Fruit fly (Drosophila melanogaster) whole organism, embryonic: Measurements from ENCODE around the gene CG2187.

Experiments
- Adf1 ChIP-seq: fragments of 200-800 bp; sonication (Bioruptor generic); IDR thresholded peaks from 2 replicates; pipeline ENCODE4 v1.3.6; 2022; ENCODE audit warnings: missing biosample characterization, missing genetic modification characterization
- CG10366 ChIP-seq: fragments of 200-800 bp; sonication (Bioruptor generic); IDR thresholded peaks from 2 replicates; pipeline ENCODE4 v1.3.6; 2022; ENCODE audit warnings: missing biosample characterization, missing genetic modification characterization
- CG10543 ChIP-seq: fragments of 200-800 bp; sonication (Bioruptor generic); optimal IDR thresholded peaks from 3 replicates; lab custom pipeline; 2017; ENCODE audit warnings: missing biosample characterization, mild to moderate bottlenecking, missing genetic modification characterization, moderate library complexity
- CG11723 ChIP-seq: fragments of 200-800 bp; sonication (Bioruptor generic); optimal IDR thresholded peaks from 2 replicates; lab custom pipeline; 2017; ENCODE audit warnings: missing biosample characterization, mild to moderate bottlenecking, missing genetic modification characterization
- CG12219 ChIP-seq: fragments of 200-800 bp; sonication (Bioruptor generic); optimal IDR thresholded peaks from 3 replicates; lab custom pipeline; 2018; ENCODE audit warnings: missing biosample characterization, mild to moderate bottlenecking, missing genetic modification characterization
- CG12769 ChIP-seq: fragments of 200-800 bp; sonication (Bioruptor generic); optimal IDR thresholded peaks from 2 replicates; lab custom pipeline; 2019; ENCODE audit warnings: missing biosample characterization, mild to moderate bottlenecking, missing genetic modification characterization, moderate library complexity
- CG13894 ChIP-seq: fragments of 200-800 bp; sonication (Bioruptor generic); optimal IDR thresholded peaks from 3 replicates; lab custom pipeline; 2018; ENCODE audit warnings: missing biosample characterization, mild to moderate bottlenecking, missing genetic modification characterization, moderate library complexity
- CG14441 ChIP-seq: fragments of 200-800 bp; sonication (Bioruptor generic); IDR thresholded peaks from 2 replicates; pipeline ENCODE4 v1.3.6; 2022; ENCODE audit warnings: missing biosample characterization, missing genetic modification characterization
- CG2120 ChIP-seq: fragments of 200-800 bp; sonication (Bioruptor generic); optimal IDR thresholded peaks from 3 replicates; lab custom pipeline; 2016; ENCODE audit warnings: missing biosample characterization, missing genetic modification characterization
- CG6791 ChIP-seq: fragments of 200-800 bp; sonication (Bioruptor generic); IDR thresholded peaks from 3 replicates; pipeline ENCODE4 v1.3.6; 2022; ENCODE audit warnings: missing biosample characterization, missing genetic modification characterization; ENCODE audit not compliant: partially characterized antibody
- CG8290 ChIP-seq, 3 experiments: fragments of 200-800 bp; sonication (Bioruptor generic); optimal IDR thresholded peaks; 2 replicates each; lab custom pipeline; 2016 to 2019; ENCODE audit warnings: missing biosample characterization in 3 of 3, missing genetic modification characterization in 3 of 3, mild to moderate bottlenecking in 2 of 3, moderate library complexity in 1 of 3
- Deaf1 ChIP-seq: fragments of 200-800 bp; optimal IDR thresholded peaks from 3 replicates; lab custom pipeline; 2019; ENCODE audit warnings: missing biosample characterization, mild to moderate bottlenecking, missing genetic modification characterization, moderate library complexity
- Dek ChIP-seq: fragments of 200-800 bp; sonication (Bioruptor generic); optimal IDR thresholded peaks from 3 replicates; lab custom pipeline; 2019; ENCODE audit warnings: missing biosample characterization, mild to moderate bottlenecking, missing genetic modification characterization, moderate library complexity
- Ets65A ChIP-seq: fragments of 200-800 bp; sonication (Bioruptor generic); peaks from one replicate; lab custom pipeline; 2016; ENCODE audit warnings: missing biosample characterization, missing genetic modification characterization
- Kr ChIP-seq: fragments of 200-800 bp; sonication (Bioruptor generic); optimal IDR thresholded peaks from 2 replicates; lab custom pipeline; 2017; ENCODE audit warnings: missing biosample characterization, mild to moderate bottlenecking, missing genetic modification characterization
- Lim3 ChIP-seq: fragments of 200-800 bp; sonication (Bioruptor generic); IDR thresholded peaks from 2 replicates; pipeline ENCODE4 v1.3.6; 2022; ENCODE audit warnings: missing biosample characterization, missing genetic modification characterization
- Taf1 ChIP-seq: fragments of 200-800 bp; sonication (Bioruptor generic); IDR thresholded peaks from 2 replicates; pipeline ENCODE4 v1.3.6; 2022; ENCODE audit warnings: missing biosample characterization, missing genetic modification characterization
- cg ChIP-seq: fragments of 200-800 bp; sonication (Bioruptor generic); optimal IDR thresholded peaks from 3 replicates; lab custom pipeline; 2019; ENCODE audit warnings: missing biosample characterization, mild to moderate bottlenecking, missing genetic modification characterization, moderate library complexity
- chinmo ChIP-seq: fragments of 200-800 bp; sonication (Bioruptor generic); IDR thresholded peaks from 4 replicates; pipeline ENCODE4 v1.3.6; 2022; ENCODE audit warnings: missing biosample characterization, missing genetic modification characterization; ENCODE audit not compliant: partially characterized antibody
- crol ChIP-seq: fragments of 200-800 bp; sonication (Bioruptor generic); IDR thresholded peaks from 2 replicates; pipeline ENCODE4 v1.3.6; 2022; ENCODE audit warnings: missing biosample characterization, missing genetic modification characterization
- fd3F ChIP-seq: fragments of 200-800 bp; sonication (Bioruptor generic); optimal IDR thresholded peaks from 2 replicates; lab custom pipeline; 2018; ENCODE audit warnings: missing biosample characterization, mild to moderate bottlenecking, missing genetic modification characterization, moderate library complexity
- gcm ChIP-seq: fragments of 200-800 bp; sonication (Bioruptor generic); optimal IDR thresholded peaks from 2 replicates; lab custom pipeline; 2019; ENCODE audit warnings: missing biosample characterization, mild to moderate bottlenecking, missing genetic modification characterization, moderate library complexity
- insv ChIP-seq, 2 experiments: fragments of 200-800 bp; sonication (Bioruptor generic); optimal IDR thresholded peaks; 3 replicates each; lab custom pipeline; 2016 to 2018; ENCODE audit warnings: missing biosample characterization in 2 of 2, missing genetic modification characterization in 2 of 2
- inv ChIP-seq: fragments of 200-800 bp; sonication (Bioruptor generic); IDR thresholded peaks from 2 replicates; pipeline ENCODE4 v1.3.6; 2022; ENCODE audit warnings: missing biosample characterization, missing genetic modification characterization; ENCODE audit not compliant: partially characterized antibody
- ken ChIP-seq: fragments of 200-800 bp; sonication (Bioruptor generic); IDR thresholded peaks from 3 replicates; pipeline ENCODE4 v1.3.6; 2022; ENCODE audit warnings: missing biosample characterization, missing genetic modification characterization
- lov ChIP-seq, 2 experiments: fragments of 200-800 bp in 1 of 2; fragments of >200 bp in 1 of 2; sonication (Bioruptor generic) in 1 of 2; IDR thresholded peaks in 1 of 2; optimal IDR thresholded peaks in 1 of 2; 2 replicates in 1 of 2; 3 replicates in 1 of 2; pipeline versions ENCODE4 v1.3.6 to Lab custom; 2017 to 2022; ENCODE audit warnings: missing biosample characterization in 1 of 2, missing genetic modification characterization in 1 of 2
- nom ChIP-seq: fragments of 200-800 bp; sonication (Bioruptor generic); optimal IDR thresholded peaks from 2 replicates; lab custom pipeline; 2017; ENCODE audit warnings: missing biosample characterization, missing genetic modification characterization, mild to moderate bottlenecking, moderate library complexity, missing genetic modification reagents
- pfk ChIP-seq: fragments of 200-800 bp; sonication (Bioruptor generic); optimal IDR thresholded peaks from 2 replicates; lab custom pipeline; 2018; ENCODE audit warnings: missing biosample characterization, mild to moderate bottlenecking, missing genetic modification characterization, moderate library complexity
- repo ChIP-seq: fragments of 200-800 bp; sonication (Bioruptor generic); optimal IDR thresholded peaks from 2 replicates; lab custom pipeline; 2016; ENCODE audit warnings: missing biosample characterization, missing genetic modification characterization
- sens ChIP-seq: fragments of 200-800 bp; sonication (Bioruptor generic); peaks from one replicate; lab custom pipeline; 2016; ENCODE audit warnings: missing biosample characterization, missing genetic modification characterization
- slbo ChIP-seq: fragments of 200-800 bp; sonication (Bioruptor generic); IDR thresholded peaks from 2 replicates; pipeline ENCODE4 v1.3.6; 2022; ENCODE audit warnings: missing biosample characterization, missing genetic modification characterization
- sr ChIP-seq: fragments of 200-800 bp; sonication (Bioruptor generic); IDR thresholded peaks from 3 replicates; pipeline ENCODE4 v1.3.6; 2022; ENCODE audit warnings: missing biosample characterization, missing genetic modification characterization
- tna ChIP-seq: fragments of 200-800 bp; sonication (Bioruptor generic); IDR thresholded peaks from 2 replicates; pipeline ENCODE4 v1.3.6; 2022; ENCODE audit warnings: missing biosample characterization, missing genetic modification characterization; ENCODE audit not compliant: partially characterized antibody
- ttk ChIP-seq: fragments of 200-800 bp; sonication (Bioruptor generic); IDR thresholded peaks from 2 replicates; pipeline ENCODE4 v2.1.2; 2022; ENCODE audit warnings: missing biosample characterization, missing genetic modification characterization

Gene CG2187

DNA sequence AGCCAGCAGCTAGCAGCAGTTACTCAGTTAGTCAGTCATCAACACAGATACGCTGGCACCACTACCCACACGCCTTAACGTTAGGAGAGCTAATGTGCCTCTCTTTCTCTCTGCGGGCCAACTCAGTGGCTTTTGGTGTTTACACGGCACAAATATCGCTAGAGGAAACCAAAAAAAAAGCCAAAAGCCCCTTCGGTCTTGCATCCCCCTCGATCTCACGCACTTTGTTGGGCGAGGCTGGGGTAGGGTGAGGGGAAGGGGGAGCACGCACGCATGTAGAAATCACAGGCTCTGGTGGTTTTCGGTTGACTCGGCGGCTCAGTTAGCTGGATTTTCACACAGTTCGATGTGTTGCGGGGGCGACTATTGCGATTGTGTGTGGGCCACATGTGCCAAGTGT lies 36.5 kb downstream of the CG2187 start (continued):
- TF ChIP-seq Dek (tag; lab: Kevin White, UChicago): no peak

DNA sequence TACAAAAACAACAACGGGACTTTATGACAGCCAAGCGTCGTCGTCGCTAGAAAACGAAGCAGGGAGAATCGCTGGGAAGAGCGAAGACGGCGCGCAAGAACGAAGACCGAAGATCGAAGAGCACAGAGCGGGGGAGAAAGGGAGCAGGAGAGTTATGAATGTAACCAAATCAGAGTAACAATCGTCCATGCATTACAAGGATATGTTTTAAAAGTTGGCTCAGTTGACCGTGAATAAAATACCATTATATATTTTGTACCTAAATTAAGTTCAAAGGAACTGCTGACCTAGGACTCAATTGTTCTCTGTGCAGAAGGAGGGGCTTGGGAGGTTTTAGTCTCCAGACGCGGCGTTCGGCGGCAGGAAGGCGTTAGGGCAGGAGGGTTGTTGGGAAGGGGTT lies 37.0 kb downstream of the CG2187 start:
- no peak for TF ChIP-seq insv (GFP tag; optimal IDR thresholded peaks at IDR 0.05; lab: Kevin White, UChicago)
- TF ChIP-seq slbo (GFP tag; lab: Robert Waterston, UW): peak; percentile 5; the same call in 1 of the 2 replicates
- TF ChIP-seq CG6791: no peak
- peak; percentile 91 for TF ChIP-seq Ets65A (GFP tag; lab: Kevin White, UChicago)
- TF ChIP-seq CG2120: peak; percentile 21
- peak; percentile 32 for TF ChIP-seq sens (GFP tag; lab: Kevin White, UChicago)
- TF ChIP-seq CG11723 (GFP tag; lab: Kevin White, UChicago): no peak
- no peak for TF ChIP-seq Kr
- peak; percentile 52 for TF ChIP-seq Deaf1 (tag; lab: Kevin White, UChicago)
- TF ChIP-seq, all 482 proteins: peak for 5

DNA sequence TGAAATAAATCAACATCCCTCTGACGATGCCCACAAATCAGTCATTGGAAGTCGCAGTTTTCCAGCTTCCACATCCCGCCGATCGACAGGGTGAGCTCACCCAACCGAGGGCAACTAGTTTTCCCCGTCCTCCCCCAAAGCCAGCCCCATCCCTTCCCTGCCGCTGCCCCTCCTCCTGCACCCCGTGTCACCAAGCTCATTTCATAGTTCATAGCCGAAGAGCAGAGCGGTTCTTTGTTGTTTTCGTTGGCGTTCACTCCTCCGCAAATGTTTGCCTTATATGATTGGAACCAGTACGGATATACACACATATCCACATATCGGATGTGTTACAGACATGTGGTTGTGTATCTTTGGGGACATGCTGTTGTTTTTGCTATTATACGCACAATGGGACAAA lies 38.3 kb downstream of the CG2187 start:
- no peak for TF ChIP-seq pfk (GFP tag; lab: Kevin White, UChicago)
- no peak for TF ChIP-seq Taf1
- 0 out of 2 replicates have a peak, but pooled peaks have one; percentile 19 for TF ChIP-seq ttk (GFP tag; lab: Robert Waterston, UW)
- peak; percentile 81 for TF ChIP-seq crol (GFP tag; lab: Robert Waterston, UW)
- peak; percentile 33 for TF ChIP-seq CG13894 (tag; lab: Kevin White, UChicago)
- TF ChIP-seq cg (GFP tag; lab: Kevin White, UChicago): no peak
- TF ChIP-seq CG12769: peak; percentile 18
- TF ChIP-seq chinmo (GFP tag; lab: Robert Waterston, UW): 0 out of 4 replicates have a peak, but pooled peaks have one; percentile 24
- no peak for TF ChIP-seq Lim3 (GFP tag; lab: Robert Waterston, UW)
- peak; percentile 3 for TF ChIP-seq nom
- TF ChIP-seq CG10543 (GFP tag; lab: Kevin White, UChicago): peak; percentile 7
- TF ChIP-seq sr: peak; percentile 75
- TF ChIP-seq, all 482 proteins: peak for 8

DNA sequence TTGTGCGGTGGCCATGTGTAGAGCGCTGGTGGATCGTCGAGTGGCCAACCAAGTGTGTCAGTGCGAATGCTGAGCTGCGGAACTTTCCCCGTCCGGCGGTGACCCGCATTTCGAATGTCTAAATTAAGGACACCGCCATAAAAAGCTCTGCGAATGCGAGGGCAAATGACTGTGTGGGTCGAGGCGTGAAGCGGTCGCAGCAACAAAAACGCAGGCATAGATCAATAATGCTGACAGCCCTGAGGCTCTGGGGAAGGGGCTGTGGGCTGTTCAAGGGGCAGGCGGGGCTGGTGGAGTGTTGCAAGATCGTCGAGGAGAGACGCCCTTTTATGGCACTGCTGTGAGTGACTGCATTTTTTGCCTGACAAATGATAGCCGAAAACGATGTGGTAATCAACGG lies 38.9 kb downstream of the CG2187 start:
- TF ChIP-seq slbo (GFP tag; lab: Robert Waterston, UW) (0 out of 2 replicates have a peak, but pooled peaks have one; percentile 14), CG10366 (GFP tag; lab: Robert Waterston, UW) (0 out of 2 replicates have a peak, but pooled peaks have one; percentile 16), crol (GFP tag; lab: Robert Waterston, UW) (peak; percentile 54), inv (GFP tag; lab: Robert Waterston, UW) (no peak), CG14441 (GFP tag; lab: Robert Waterston, UW) (no peak), lov (optimal IDR thresholded peaks at IDR 0.05; lab: Kevin White, UChicago) (no peak), lov (GFP tag; IDR thresholded peaks at IDR 0.05; lab: Robert Waterston, UW) (0 out of 3 replicates have a peak, but pooled peaks have one; percentile 29), Adf1 (GFP tag; lab: Robert Waterston, UW) (no peak), sr (peak; percentile 75; the same call in 2 of the 3 replicates), gcm (GFP tag; lab: Kevin White, UChicago) (peak; percentile 41), ttk (GFP tag; lab: Robert Waterston, UW) (peak; percentile 30; the same call in 1 of the 2 replicates), ken (0 out of 3 replicates have a peak, but pooled peaks have one; percentile 11)

dm6 chr3R:31718967-31719366 lies 39.5 kb downstream of the CG2187 start:
- TF ChIP-seq CG12219 (GFP tag; lab: Kevin White, UChicago) (no peak), fd3F (GFP tag; lab: Kevin White, UChicago) (no peak), repo (no peak), tna (GFP tag; lab: Robert Waterston, UW) (no peak), nom (peak; percentile 54), Dek (tag; lab: Kevin White, UChicago) (no peak), CG8290 (GFP tag; optimal IDR thresholded peaks at IDR 0.05; lab: Kevin White, UChicago) (no peak), CG8290 (tag; optimal IDR thresholded peaks at IDR 0.05; lab: Kevin White, UChicago) (no peak)
